Fruit fly (Drosophila melanogaster): ENCODE results near the gene Tektin-C.

Gene Tektin-C

DNA sequence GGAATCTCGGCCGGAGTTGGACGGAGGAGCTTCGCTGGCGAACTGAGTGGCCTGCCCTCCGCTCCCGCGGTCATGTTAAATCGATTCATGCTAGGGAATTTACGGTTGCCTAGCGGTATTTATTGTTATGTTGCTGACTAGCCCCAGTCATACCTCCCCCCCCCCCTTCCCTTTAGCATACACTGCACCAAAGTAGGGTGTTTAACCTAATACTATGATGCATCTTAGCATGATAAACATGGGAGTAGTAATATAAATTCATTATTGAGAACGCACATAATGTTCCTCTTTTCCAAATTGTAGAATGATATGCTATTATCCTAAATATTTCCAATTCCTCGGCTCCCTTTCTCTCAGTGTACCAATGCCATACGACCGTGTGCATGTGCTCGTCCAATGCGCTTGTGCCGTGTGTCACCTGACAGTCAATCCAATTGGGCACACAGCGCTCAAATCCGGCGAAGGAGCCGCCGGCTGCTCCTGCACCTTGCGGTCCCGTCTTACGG lies at the start of gene Tektin-C:
TSS of gene Tektin-C (minus strand) at position 51 of the 506 bp plus-strand sequence.
- no peak for TF ChIP-seq psq (optimal IDR thresholded peaks at IDR 0.05)

DNA sequence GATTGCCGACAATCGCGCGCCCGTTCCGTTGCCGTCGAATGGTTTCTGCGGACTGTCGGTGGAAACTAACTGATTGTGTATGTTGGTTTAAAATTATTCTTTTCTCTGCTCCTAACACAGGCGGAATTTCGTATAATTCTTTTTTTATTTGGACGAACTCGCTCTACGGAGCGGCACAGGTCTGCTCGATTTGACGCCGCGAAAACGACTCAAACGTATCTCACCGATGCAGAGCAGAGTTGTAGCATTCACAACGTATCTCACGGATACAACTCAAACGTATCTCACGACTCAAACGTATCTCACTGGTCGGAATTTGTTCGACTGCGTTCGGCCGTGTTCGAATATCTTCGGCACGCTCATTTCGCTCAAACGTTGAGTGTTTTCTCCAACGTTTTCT lies 49.1 kb upstream of the Tektin-C start, which contains the start of gene vn:
TSS of gene vn (minus strand) at position 199 of the 400 bp plus-strand sequence.
- TF ChIP-seq insv (optimal IDR thresholded peaks at IDR 0.05) (no peak), psq (optimal IDR thresholded peaks at IDR 0.05) (no peak)

DNA sequence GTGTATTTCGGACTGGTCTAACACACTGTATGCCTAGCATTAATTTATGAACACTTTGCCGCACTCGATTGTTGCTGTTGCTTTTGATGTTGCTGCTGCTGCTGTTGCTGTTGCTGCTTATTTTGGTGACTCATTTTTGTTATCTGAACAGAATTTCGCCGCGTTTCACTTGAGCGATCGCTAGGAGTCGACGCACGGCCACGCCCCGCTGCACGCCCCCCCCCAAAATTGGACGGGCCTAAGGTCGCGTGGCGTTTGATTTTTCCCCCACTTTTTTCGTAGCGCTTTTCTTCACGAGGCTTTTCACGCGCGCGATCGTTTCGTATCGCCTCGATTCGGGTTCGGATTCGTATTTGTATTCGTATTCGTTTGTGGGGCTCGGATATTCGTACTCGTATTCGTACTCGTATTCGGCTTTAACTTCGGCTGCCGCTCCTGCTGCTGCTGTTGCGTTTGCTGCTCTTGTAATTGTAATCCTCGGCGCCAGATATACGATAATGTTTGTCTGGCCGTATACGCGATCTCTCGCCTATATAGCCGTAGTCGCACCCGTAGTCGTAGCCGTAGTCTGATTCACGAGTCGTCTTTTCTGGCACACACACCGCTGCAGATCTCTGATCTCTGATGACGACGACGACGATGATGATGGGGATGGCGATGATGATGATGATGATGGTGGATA lies 47.7 kb upstream of the Tektin-C start:
- TF ChIP-seq Myc (optimal IDR thresholded peaks at IDR 0.05) = no peak
- TF ChIP-seq psq (optimal IDR thresholded peaks at IDR 0.05) = no peak
- no peak for TF ChIP-seq insv (optimal IDR thresholded peaks at IDR 0.05)
- no peak for TF ChIP-seq ttk (optimal IDR thresholded peaks at IDR 0.05)
- TF ChIP-seq Sin3A (optimal IDR thresholded peaks at IDR 0.05) = no peak
- TF ChIP-seq h (optimal IDR thresholded peaks at IDR 0.05) = no peak

dm6 chr3L:5840847-5841246 lies 44.5 kb upstream of the Tektin-C start:
- TF ChIP-seq Myc (optimal IDR thresholded peaks at IDR 0.05) = no peak
- no peak for TF ChIP-seq ttk (optimal IDR thresholded peaks at IDR 0.05)
- TF ChIP-seq insv (optimal IDR thresholded peaks at IDR 0.05) = no peak
- no peak for TF ChIP-seq psq (optimal IDR thresholded peaks at IDR 0.05)
- TF ChIP-seq Sin3A (optimal IDR thresholded peaks at IDR 0.05) = no peak
- no peak for TF ChIP-seq h (optimal IDR thresholded peaks at IDR 0.05)

DNA sequence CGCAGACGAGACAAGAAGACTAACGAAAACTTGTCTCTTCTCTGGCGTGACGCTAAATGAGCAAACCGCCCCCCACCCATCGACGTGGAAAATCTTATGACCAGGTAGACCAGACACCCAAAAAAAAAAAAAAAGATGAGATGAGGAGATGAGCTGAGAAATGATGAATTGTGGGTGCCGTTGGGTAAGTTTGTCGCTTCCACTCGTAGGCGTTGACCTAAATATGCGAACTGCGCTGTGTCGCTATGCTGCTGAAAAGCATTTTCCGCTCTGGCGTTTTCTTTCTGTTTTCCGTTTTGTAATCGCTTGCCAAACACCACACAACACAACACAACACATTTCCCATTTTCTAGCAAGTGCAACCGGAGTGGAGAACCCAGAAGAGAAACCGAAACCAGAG lies 42.5 kb upstream of the Tektin-C start:
- no peak for TF ChIP-seq h (optimal IDR thresholded peaks at IDR 0.05)
- TF ChIP-seq Myc (optimal IDR thresholded peaks at IDR 0.05) = no peak

DNA sequence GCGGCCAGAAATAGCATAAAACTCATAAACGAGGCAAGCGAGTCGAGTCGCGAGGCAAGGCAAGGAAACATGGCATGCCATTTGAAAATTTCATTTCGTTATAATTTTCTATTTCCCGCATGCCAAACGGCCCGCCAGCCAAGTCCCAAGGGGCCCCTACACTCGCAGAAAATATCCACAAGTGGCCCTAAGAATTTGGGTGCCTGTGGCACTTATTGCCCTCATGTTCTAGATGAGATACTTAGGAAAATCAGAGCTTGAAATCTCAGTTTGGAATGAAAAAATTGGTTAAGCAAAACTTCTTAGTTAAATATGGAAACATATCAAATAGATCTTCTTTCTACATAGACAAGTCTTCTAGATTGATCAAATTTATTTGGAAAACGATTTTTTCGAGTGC lies 42.0 kb upstream of the Tektin-C start:
- no peak for TF ChIP-seq insv (optimal IDR thresholded peaks at IDR 0.05)
- TF ChIP-seq Myc (optimal IDR thresholded peaks at IDR 0.05) = no peak
- no peak for TF ChIP-seq psq (optimal IDR thresholded peaks at IDR 0.05)
- no peak for TF ChIP-seq ttk (optimal IDR thresholded peaks at IDR 0.05)
- no peak for TF ChIP-seq h (optimal IDR thresholded peaks at IDR 0.05)
- TF ChIP-seq Sin3A (optimal IDR thresholded peaks at IDR 0.05) = no peak

DNA sequence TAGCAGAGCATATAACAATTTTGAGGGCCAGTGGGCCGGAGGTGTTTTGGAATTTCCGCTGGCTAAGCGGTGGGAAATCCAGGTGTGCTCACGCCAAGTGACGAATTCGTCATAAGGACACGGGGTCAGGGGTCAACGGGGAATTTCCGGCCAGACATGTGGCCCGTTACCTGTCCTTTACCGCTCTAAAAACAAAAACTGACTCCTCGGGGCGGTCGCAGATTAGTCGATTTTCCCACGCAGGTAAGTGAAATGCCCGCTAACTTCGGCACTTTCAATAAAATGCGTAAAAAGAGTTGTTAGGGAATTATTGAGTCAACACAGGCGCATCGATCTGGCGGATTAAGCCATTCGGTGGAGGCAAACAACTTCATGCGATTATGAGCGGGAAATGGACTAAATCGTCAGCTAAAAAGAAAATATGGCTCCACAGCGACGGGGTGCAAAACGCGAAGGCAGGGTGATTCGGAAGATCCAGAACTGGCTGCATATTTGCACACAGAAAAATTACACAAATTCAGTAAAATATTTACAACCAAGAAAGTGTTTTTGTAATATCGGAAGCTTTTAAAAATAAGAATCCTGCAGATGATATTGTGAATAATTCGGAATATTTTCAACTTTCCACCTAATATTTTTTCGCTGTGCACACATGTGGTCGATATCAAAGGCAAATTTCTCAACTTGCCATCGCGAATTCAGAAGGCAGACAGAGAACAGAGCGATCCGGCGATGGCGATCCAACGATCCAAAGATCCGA lies 39.7 kb upstream of the Tektin-C start:
- TF ChIP-seq psq (optimal IDR thresholded peaks at IDR 0.05) = no peak
- TF ChIP-seq Myc (optimal IDR thresholded peaks at IDR 0.05) = no peak
- no peak for TF ChIP-seq h (optimal IDR thresholded peaks at IDR 0.05)

DNA sequence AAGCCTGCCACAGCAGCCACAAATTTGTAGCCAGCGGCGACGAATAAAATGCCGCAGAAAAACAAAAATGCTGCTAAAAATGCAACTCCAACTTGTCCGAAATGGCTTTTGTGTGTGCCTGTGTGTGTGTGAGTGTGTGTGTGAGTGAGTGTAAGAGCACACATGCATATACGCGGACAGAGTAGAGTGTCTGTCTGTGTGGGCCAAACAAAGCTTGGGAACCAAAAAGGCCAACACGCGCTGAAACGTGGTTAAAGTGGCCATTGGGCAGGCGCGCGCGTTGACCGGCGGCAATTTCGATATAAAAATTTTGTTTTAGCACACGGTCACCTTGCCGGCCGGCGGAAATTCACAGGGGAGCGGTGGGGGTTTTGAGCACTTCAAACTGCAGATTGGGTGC lies 39.1 kb upstream of the Tektin-C start:
- no peak for TF ChIP-seq Myc (optimal IDR thresholded peaks at IDR 0.05)
- TF ChIP-seq psq (optimal IDR thresholded peaks at IDR 0.05) = no peak
- TF ChIP-seq Sin3A (optimal IDR thresholded peaks at IDR 0.05) = no peak
- no peak for TF ChIP-seq h (optimal IDR thresholded peaks at IDR 0.05)
- TF ChIP-seq ttk (optimal IDR thresholded peaks at IDR 0.05) = no peak
- no peak for TF ChIP-seq insv (optimal IDR thresholded peaks at IDR 0.05)

DNA sequence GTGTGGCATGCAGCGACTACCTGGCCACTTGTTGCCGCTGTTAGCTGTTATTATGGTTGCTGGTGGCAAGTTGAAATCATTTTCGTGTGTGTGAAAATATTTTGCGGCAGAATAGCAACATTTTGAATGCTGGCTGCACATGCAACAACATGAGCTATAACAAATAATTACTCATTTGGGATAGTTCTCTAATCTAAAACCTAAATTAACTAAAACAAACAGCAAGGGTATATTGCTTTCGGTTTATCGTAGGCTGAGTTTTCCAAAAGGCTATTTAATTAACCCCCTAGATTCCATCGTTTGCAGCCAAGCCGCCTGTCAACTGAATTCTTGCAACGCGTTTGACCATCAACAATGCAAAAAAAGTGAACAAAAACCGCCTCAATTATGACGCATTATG lies 38.5 kb upstream of the Tektin-C start:
- no peak for TF ChIP-seq psq (optimal IDR thresholded peaks at IDR 0.05)
- no peak for TF ChIP-seq Sin3A (optimal IDR thresholded peaks at IDR 0.05)
- TF ChIP-seq Myc (optimal IDR thresholded peaks at IDR 0.05) = no peak
- TF ChIP-seq h (optimal IDR thresholded peaks at IDR 0.05) = no peak
- no peak for TF ChIP-seq insv (optimal IDR thresholded peaks at IDR 0.05)
- no peak for TF ChIP-seq ttk (optimal IDR thresholded peaks at IDR 0.05)

DNA sequence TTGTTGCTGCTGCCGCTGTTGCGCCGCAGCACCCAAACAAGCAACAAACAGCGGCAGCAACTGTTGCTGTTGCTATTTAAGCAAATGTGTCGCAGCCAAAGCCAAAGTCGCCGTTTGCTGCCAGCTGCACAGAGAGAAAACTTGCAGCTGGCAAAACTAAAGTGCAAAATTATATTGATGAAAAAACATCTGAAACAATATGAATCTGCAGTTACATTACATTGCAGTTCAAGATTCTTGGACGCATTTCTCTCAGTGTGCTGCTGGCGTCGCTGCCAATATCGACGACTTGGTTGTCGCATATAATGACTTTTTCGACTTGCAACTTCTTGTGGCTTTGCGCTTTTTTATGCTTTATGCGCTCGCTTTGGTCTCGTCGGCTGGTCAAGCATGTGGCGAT lies 37.9 kb upstream of the Tektin-C start:
- no peak for TF ChIP-seq ttk (optimal IDR thresholded peaks at IDR 0.05)
- TF ChIP-seq h (optimal IDR thresholded peaks at IDR 0.05) = no peak
- TF ChIP-seq Sin3A (optimal IDR thresholded peaks at IDR 0.05) = no peak
- TF ChIP-seq psq (optimal IDR thresholded peaks at IDR 0.05) = no peak
- TF ChIP-seq insv (optimal IDR thresholded peaks at IDR 0.05) = no peak
- no peak for TF ChIP-seq Myc (optimal IDR thresholded peaks at IDR 0.05)

- TF ChIP-seq Myc (optimal IDR thresholded peaks at IDR 0.05) = no peak
- TF ChIP-seq ttk (optimal IDR thresholded peaks at IDR 0.05) = no peak
These were observed 37.4 kb upstream of the Tektin-C start for dm6 chr3L:5833761-5834160.

- no peak for TF ChIP-seq Sin3A (optimal IDR thresholded peaks at IDR 0.05)
- TF ChIP-seq psq (optimal IDR thresholded peaks at IDR 0.05) = no peak
- no peak for TF ChIP-seq insv (optimal IDR thresholded peaks at IDR 0.05)
- no peak for TF ChIP-seq h (optimal IDR thresholded peaks at IDR 0.05)
- no peak for TF ChIP-seq ttk (optimal IDR thresholded peaks at IDR 0.05)
- no peak for TF ChIP-seq Myc (optimal IDR thresholded peaks at IDR 0.05)
These were observed 35.5 kb upstream of the Tektin-C start for dm6 chr3L:5831890-5832289.

DNA sequence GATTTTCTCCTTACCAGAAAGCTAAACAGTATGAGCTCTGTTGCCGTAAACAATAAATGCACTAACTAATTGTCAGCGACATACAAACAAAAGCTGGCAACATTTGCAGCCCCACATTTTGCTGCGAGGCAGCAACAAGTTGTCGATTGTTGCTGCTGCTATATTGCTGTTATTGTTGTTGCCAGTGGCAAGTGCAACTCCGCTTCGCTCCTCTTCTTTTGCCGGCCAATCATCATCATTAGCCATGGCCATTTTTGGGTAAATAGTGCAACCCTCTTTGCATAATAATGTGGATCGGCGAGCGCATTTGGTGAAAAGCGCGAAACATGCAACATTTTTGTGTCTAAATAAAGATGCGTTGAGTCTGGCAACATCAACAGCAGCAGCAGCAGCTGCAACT lies 34.3 kb upstream of the Tektin-C start:
- no peak for TF ChIP-seq Myc (optimal IDR thresholded peaks at IDR 0.05)
- no peak for TF ChIP-seq Sin3A (optimal IDR thresholded peaks at IDR 0.05)
- no peak for TF ChIP-seq h (optimal IDR thresholded peaks at IDR 0.05)
- TF ChIP-seq psq (optimal IDR thresholded peaks at IDR 0.05) = no peak
- no peak for TF ChIP-seq ttk (optimal IDR thresholded peaks at IDR 0.05)
